2 worm cellular contexts compared by ENCODE assay signal in genomic region chrII:13239593-13239992, ce11.
TF ChIP-seq lines count a peak whose summit lies in the region.

No protein-coding gene starts in this region.

TF ChIP-seq in whole organism, L4 larva, 104 proteins besides CTCF, POLR2A, EP300 and RAD21:
- TF ChIP-seq set-16 (GFP tag; IDR thresholded peaks at IDR 0.05; lab: Robert Waterston, UW) (peak; percentile 74), lsy-2 (tag; optimal IDR thresholded peaks at IDR 0.05; lab: Kevin White, UChicago) (no peak)

TF ChIP-seq in whole organism, young adult, 124 proteins besides CTCF, POLR2A, EP300 and RAD21:
- TF ChIP-seq zfh-2 (GFP tag; conservative IDR thresholded peaks at IDR 0.05; lab: Robert Waterston, UW): peak; percentile 64; the same call in 1 of the 2 replicates
- no peak for TF ChIP-seq xnd-1 (tag; optimal IDR thresholded peaks at IDR 0.05; lab: Kevin White, UChicago)
